Worm (Caenorhabditis elegans): ENCODE data around the gene sra-14.

- TF ChIP-seq ama-1 (optimal IDR thresholded peaks at IDR 0.05) (no peak), ama-1 (GFP tag; optimal IDR thresholded peaks at IDR 0.05) (no peak), Y67H2A.10 (GFP tag; conservative IDR thresholded peaks at IDR 0.05) (no peak), somi-1 (GFP tag; optimal IDR thresholded peaks at IDR 0.05) (no peak), ceh-91 (GFP tag; IDR thresholded peaks at IDR 0.05) (no peak), F39B2.1 (GFP tag; IDR thresholded peaks at IDR 0.05) (no peak), pha-4 (tag; optimal IDR thresholded peaks at IDR 0.05) (no peak), lir-1 (GFP tag; conservative IDR thresholded peaks at IDR 0.05) (no peak), nfya-2 (GFP tag; IDR thresholded peaks at IDR 0.05) (no peak), snpc-4 (GFP tag; optimal IDR thresholded peaks at IDR 0.05) (no peak), snpc-4 (tag; optimal IDR thresholded peaks at IDR 0.05) (no peak), die-1 (tag; optimal IDR thresholded peaks at IDR 0.05) (no peak), rcor-1 (GFP tag; IDR thresholded peaks at IDR 0.05) (no peak)
Observed at ce11 chrII:12896666-12897065, 11.6 kb downstream of the sra-14 start.
